Fruit fly (Drosophila melanogaster) S2 (cell line): Measurements from ENCODE around the gene Ythdf.

Experiments
- CG8478 ChIP-seq: fragments of >200 bp; optimal IDR thresholded peaks from 2 replicates; lab custom pipeline; 2018
- CTCF ChIP-seq, 2 experiments: fragments of >200 bp; optimal IDR thresholded peaks; 2 replicates each; lab custom pipeline; 2018

- TF ChIP-seq CG8478 (no peak), CTCF (optimal IDR thresholded peaks at IDR 0.05; lab: Kevin White, UChicago) (no peak)
These were observed 29.2 kb downstream of the Ythdf start for dm6 chr3R:25009745-25010446.
